Worm (Caenorhabditis elegans) whole organism, midembryonic: ENCODE measurements around the gene Y94H6A.12.

Source experiments
- T22C8.4 ChIP-seq: fragments of 200-800 bp; sonication (Bioruptor generic); IDR thresholded peaks from 2 replicates; pipeline ENCODE4 v1.3.6; 2022; ENCODE audit warnings: missing genetic modification characterization, missing compliant biosample characterization
- cog-1 ChIP-seq: sonication (generic microtip); optimal IDR thresholded peaks from 2 replicates; lab custom pipeline; 2016; ENCODE audit warnings: missing genetic modification characterization, missing compliant biosample characterization
- flt-1 ChIP-seq: fragments of 200-800 bp; sonication (Bioruptor generic); IDR thresholded peaks from 2 replicates; pipeline ENCODE4 v1.3.6; 2022; ENCODE audit warnings: missing genetic modification characterization, missing compliant biosample characterization
- klf-2 ChIP-seq: fragments of 200-800 bp; sonication (Bioruptor generic); conservative IDR thresholded peaks from 2 replicates; pipeline ENCODE4 v1.3.6; 2022; ENCODE audit warnings: missing genetic modification reagents, missing genetic modification characterization, missing compliant biosample characterization
- med-1 ChIP-seq: sonication (generic microtip); optimal IDR thresholded peaks from 2 replicates; lab custom pipeline; 2017; ENCODE audit warnings: missing genetic modification characterization, mild to moderate bottlenecking, missing compliant biosample characterization, antibody characterized with exemption, missing genetic modification reagents; ENCODE audit not compliant: insufficient read depth
- ref-1 ChIP-seq: fragments of 200-800 bp; sonication (Bioruptor generic); conservative IDR thresholded peaks from 2 replicates; pipeline ENCODE4 v1.3.6; 2022; ENCODE audit warnings: missing genetic modification reagents, missing genetic modification characterization, missing compliant biosample characterization
- tab-1 ChIP-seq: fragments of 200-800 bp; sonication (Bioruptor generic); IDR thresholded peaks from 2 replicates; pipeline ENCODE4 v1.3.6; 2022; ENCODE audit warnings: missing genetic modification characterization, missing compliant biosample characterization
- ztf-23 ChIP-seq: fragments of 200-800 bp; sonication (Bioruptor generic); IDR thresholded peaks from 2 replicates; pipeline ENCODE4 v1.3.6; 2022; ENCODE audit warnings: missing genetic modification reagents, missing genetic modification characterization, missing compliant biosample characterization
- ztf-29 ChIP-seq: fragments of 200-800 bp; sonication (Bioruptor generic); IDR thresholded peaks from 2 replicates; pipeline ENCODE4 v1.3.6; 2022; ENCODE audit warnings: missing genetic modification reagents, missing genetic modification characterization, missing compliant biosample characterization

DNA sequence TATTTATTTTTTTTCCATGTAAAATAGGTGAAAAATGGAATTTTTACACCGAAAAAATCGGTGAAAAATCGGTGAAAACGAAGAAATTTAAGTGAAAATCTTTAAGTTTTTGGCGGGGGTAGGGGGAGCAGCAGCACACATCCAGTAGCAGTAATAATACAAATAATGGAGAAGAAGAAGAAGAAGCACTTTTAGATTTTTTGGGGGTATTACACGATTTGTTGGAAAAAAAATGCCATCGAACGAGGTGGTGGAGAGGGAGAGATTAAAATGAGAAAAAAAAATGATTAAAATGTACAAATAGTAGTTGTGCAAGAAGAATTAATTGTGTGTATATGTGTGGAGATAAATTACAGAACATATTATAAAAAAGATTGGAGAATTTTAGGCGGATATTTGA, 34.7 kb downstream of the Y94H6A.12 start:
- TF ChIP-seq flt-1 (no peak), ztf-23 (GFP tag; lab: Robert Waterston, UW) (no peak), tab-1 (GFP tag; lab: Robert Waterston, UW) (no peak), cog-1 (tag; lab: Kevin White, UChicago) (no peak), med-1 (no peak), klf-2 (no peak), ztf-29 (GFP tag; lab: Robert Waterston, UW) (no peak), ref-1 (GFP tag; lab: Robert Waterston, UW) (no peak), T22C8.4 (GFP tag; lab: Robert Waterston, UW) (no peak)
